Fruit fly (Drosophila melanogaster) whole organism, embryonic: ENCODE results near the gene CG34134.

Source experiments
- CG12236 ChIP-seq: fragments of 200-800 bp; sonication (Bioruptor generic); optimal IDR thresholded peaks from 2 replicates; lab custom pipeline; 2016; ENCODE audit warnings: missing biosample characterization, missing genetic modification characterization
- CG14860 ChIP-seq: fragments of 200-800 bp; sonication (Bioruptor generic); IDR thresholded peaks from 3 replicates; pipeline ENCODE4 v1.3.6; 2022; ENCODE audit warnings: missing biosample characterization, missing genetic modification characterization; ENCODE audit not compliant: partially characterized antibody
- CG17186 ChIP-seq: fragments of 200-800 bp; sonication (Bioruptor generic); optimal IDR thresholded peaks from 3 replicates; lab custom pipeline; 2017; ENCODE audit warnings: missing biosample characterization, missing genetic modification reagents, missing genetic modification characterization
- CG3065 ChIP-seq: fragments of 200-800 bp; sonication (Bioruptor generic); optimal IDR thresholded peaks from 2 replicates; lab custom pipeline; 2016; ENCODE audit warnings: missing biosample characterization, missing genetic modification characterization
- dysf ChIP-seq: fragments of 200-800 bp; sonication (Bioruptor generic); IDR thresholded peaks from 3 replicates; pipeline ENCODE4 v1.3.6; 2022; ENCODE audit warnings: missing biosample characterization, missing genetic modification characterization
- klu ChIP-seq: fragments of 200-800 bp; sonication (Bioruptor generic); IDR thresholded peaks from 2 replicates; pipeline ENCODE4 v1.3.6; 2022; ENCODE audit warnings: missing biosample characterization, missing genetic modification characterization
- lov ChIP-seq, 2 experiments: fragments of 200-800 bp in 1 of 2; fragments of >200 bp in 1 of 2; sonication (Bioruptor generic) in 1 of 2; IDR thresholded peaks in 1 of 2; optimal IDR thresholded peaks in 1 of 2; 2 replicates in 1 of 2; 3 replicates in 1 of 2; pipeline versions ENCODE4 v1.3.6 to Lab custom; 2017 to 2022; ENCODE audit warnings: missing biosample characterization in 1 of 2, missing genetic modification characterization in 1 of 2

DNA sequence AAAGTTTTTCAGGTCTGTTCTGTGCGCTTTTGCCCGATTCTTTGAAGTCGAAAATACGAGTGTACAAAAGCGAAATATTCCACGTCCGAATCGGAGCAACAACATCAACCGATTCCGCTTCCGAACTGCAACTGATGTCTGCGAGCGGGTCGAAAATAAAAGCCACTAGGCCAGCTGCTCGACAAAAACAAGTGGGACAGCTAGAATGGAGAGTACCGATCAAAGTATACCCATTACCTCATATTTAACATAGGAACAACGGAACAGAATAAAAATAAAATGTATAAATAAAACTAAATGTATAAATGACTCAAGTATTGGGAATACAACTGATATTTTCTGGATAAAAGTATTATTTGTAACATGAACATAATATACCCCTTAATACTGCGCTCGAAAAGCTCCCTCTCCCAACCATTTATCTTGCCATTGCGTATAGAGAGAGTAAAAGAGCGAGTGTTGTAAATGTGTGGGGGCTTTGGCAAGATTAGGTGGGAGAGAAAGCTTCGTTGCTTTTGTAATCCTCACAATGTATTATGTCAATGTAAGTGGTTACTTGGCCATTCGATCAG, 14.5 kb upstream of the CG34134 start, which contains the start of gene SLC5A11:
- peak; percentile 99 for TF ChIP-seq dysf
- TF ChIP-seq lov (optimal IDR thresholded peaks at IDR 0.05; lab: Kevin White, UChicago): no peak
- TF ChIP-seq lov (GFP tag; IDR thresholded peaks at IDR 0.05; lab: Robert Waterston, UW): peak; percentile 87
- peak; percentile 94 for TF ChIP-seq CG3065 (GFP tag; lab: Kevin White, UChicago)
- 0 out of 3 replicates have a peak, but pooled peaks have one; percentile 12 for TF ChIP-seq CG14860 (GFP tag; lab: Robert Waterston, UW)
- TF ChIP-seq klu (GFP tag; lab: Robert Waterston, UW): peak; percentile 94
- peak; percentile 75 for TF ChIP-seq CG17186 (GFP tag; lab: Kevin White, UChicago)
- peak; percentile 36 for TF ChIP-seq CG12236 (GFP tag; lab: Kevin White, UChicago)
